In genomic region chrX:6332988-6333719, dm6 we compare ENCODE assay signal across 1 fruit fly cellular context.
TF ChIP-seq lines count a peak whose summit lies in the region.

No protein-coding gene starts in this region.

TF ChIP-seq in whole organism, embryonic, 481 proteins besides CTCF, POLR2A, EP300 and RAD21 (continued from another document):
- TF ChIP-seq knrl (GFP tag; IDR thresholded peaks at IDR 0.05; lab: Robert Waterston, UW; ENCODE audit: partially characterized antibody) (no peak), CG11504 (tag; optimal IDR thresholded peaks at IDR 0.05; lab: Kevin White, UChicago) (peak; percentile 26), Eip74EF (GFP tag; optimal IDR thresholded peaks at IDR 0.05; lab: Kevin White, UChicago) (peak in 1 of 2 experiments; percentile 26), gfzf (GFP tag; optimal IDR thresholded peaks at IDR 0.05; lab: Kevin White, UChicago) (no peak), slou (GFP tag; optimal IDR thresholded peaks at IDR 0.05; lab: Kevin White, UChicago) (no peak), pan (optimal IDR thresholded peaks at IDR 0.05; lab: Kevin White, UChicago) (no peak), pan (GFP tag; optimal IDR thresholded peaks at IDR 0.05 in 1 of 2, IDR thresholded peaks at IDR 0.05 in 1 of 2) (no peak), Sox100B (GFP tag; optimal IDR thresholded peaks at IDR 0.05; lab: Kevin White, UChicago) (no peak), lola (GFP tag; optimal IDR thresholded peaks at IDR 0.05; lab: Kevin White, UChicago) (no peak), CG8944 (GFP tag; optimal IDR thresholded peaks at IDR 0.05; lab: Kevin White, UChicago) (no peak), CG2712 (tag; optimal IDR thresholded peaks at IDR 0.05; lab: Kevin White, UChicago) (peak; percentile 1), CG10366 (GFP tag; IDR thresholded peaks at IDR 0.05; lab: Robert Waterston, UW) (no peak), Hr78 (GFP tag; optimal IDR thresholded peaks at IDR 0.05; lab: Kevin White, UChicago) (peak in 1 of 2 experiments; percentile 76), slp2 (GFP tag; optimal IDR thresholded peaks at IDR 0.05; lab: Kevin White, UChicago) (no peak), vvl (GFP tag; IDR thresholded peaks at IDR 0.05; lab: Robert Waterston, UW) (no peak), wdn (GFP tag; IDR thresholded peaks at IDR 0.05; lab: Robert Waterston, UW) (no peak), CG17612 (GFP tag; IDR thresholded peaks at IDR 0.05; lab: Robert Waterston, UW) (no peak), CG16779 (GFP tag; IDR thresholded peaks at IDR 0.05; lab: Robert Waterston, UW) (no peak), nom (GFP tag; optimal IDR thresholded peaks at IDR 0.05; lab: Kevin White, UChicago) (peak; percentile 12), sima (GFP tag; optimal IDR thresholded peaks at IDR 0.05; lab: Kevin White, UChicago) (no peak), p53 (GFP tag; optimal IDR thresholded peaks at IDR 0.05; lab: Kevin White, UChicago) (no peak), CG12769 (tag; optimal IDR thresholded peaks at IDR 0.05; lab: Kevin White, UChicago) (peak; percentile 6), CG17361 (GFP tag; IDR thresholded peaks at IDR 0.05; lab: Robert Waterston, UW) (peak; percentile 24; the same call in 1 of the 3 replicates), Ssrp (tag; optimal IDR thresholded peaks at IDR 0.05; lab: Kevin White, UChicago) (peak; percentile 7), CG1647 (GFP tag; optimal IDR thresholded peaks at IDR 0.05; lab: Kevin White, UChicago) (no peak), rib (GFP tag; IDR thresholded peaks at IDR 0.05; lab: Robert Waterston, UW) (no peak), Sry-δ (GFP tag; optimal IDR thresholded peaks at IDR 0.05; lab: Kevin White, UChicago) (no peak), Ptx1 (GFP tag; IDR thresholded peaks at IDR 0.05; lab: Robert Waterston, UW) (0 out of 2 replicates have a peak, but pooled peaks have one; percentile 34), odd (GFP tag; optimal IDR thresholded peaks at IDR 0.05; lab: Kevin White, UChicago) (no peak), ttk (GFP tag; IDR thresholded peaks at IDR 0.05; lab: Robert Waterston, UW) (no peak), sr (GFP tag; IDR thresholded peaks at IDR 0.05; lab: Robert Waterston, UW) (0 out of 3 replicates have a peak, but pooled peaks have one; percentile 10)
